Fruit fly (Drosophila melanogaster): ENCODE results near the gene CG2061.
A peak's percentile ranks its signal among the peaks of the same experiment; 100 is the strongest.

CG2061 gene

dm6 chrX:11081242-11081641 lies 11.1 kb upstream of the CG2061 start (continued):
- TF ChIP-seq trem (tag; optimal IDR thresholded peaks at IDR 0.05) (no peak), CG11398 (GFP tag; optimal IDR thresholded peaks at IDR 0.05) (no peak), Rfx (GFP tag; IDR thresholded peaks at IDR 0.05) (no peak; the same call in 1 of the 2 replicates), slbo (GFP tag; IDR thresholded peaks at IDR 0.05) (peak; percentile 57), CG18599 (GFP tag; optimal IDR thresholded peaks at IDR 0.05) (peak; percentile 78), gsb (GFP tag; IDR thresholded peaks at IDR 0.05) (no peak), CG7556 (GFP tag; optimal IDR thresholded peaks at IDR 0.05) (peak; percentile 76), CG2202 (tag; optimal IDR thresholded peaks at IDR 0.05) (no peak), Jarid2 (GFP tag; optimal IDR thresholded peaks at IDR 0.05) (peak; percentile 3), CG7372 (GFP tag; IDR thresholded peaks at IDR 0.05) (peak; percentile 43; the same call in 1 of the 2 replicates), bcd (GFP tag; optimal IDR thresholded peaks at IDR 0.05) (peak; percentile 61), tap (tag; optimal IDR thresholded peaks at IDR 0.05) (no peak), CG8359 (GFP tag; optimal IDR thresholded peaks at IDR 0.05; ENCODE audit: borderline replicate concordance) (no peak), CG14014 (GFP tag; IDR thresholded peaks at IDR 0.05) (peak; percentile 10; the same call in 1 of the 2 replicates), D19A (tag; optimal IDR thresholded peaks at IDR 0.05) (peak; percentile 40), CG32772 (GFP tag; IDR thresholded peaks at IDR 0.05) (no peak), ash1 (GFP tag; optimal IDR thresholded peaks at IDR 0.05) (no peak), zfh1 (GFP tag; IDR thresholded peaks at IDR 0.05) (0 out of 3 replicates have a peak, but pooled peaks have one; percentile 12), Doc2 (GFP tag; IDR thresholded peaks at IDR 0.05) (no peak), sc (optimal IDR thresholded peaks at IDR 0.05) (no peak), sc (GFP tag; optimal IDR thresholded peaks at IDR 0.05) (no peak), CG11456 (GFP tag; IDR thresholded peaks at IDR 0.05) (no peak), CG3065 (GFP tag; optimal IDR thresholded peaks at IDR 0.05) (no peak), vvl (GFP tag; IDR thresholded peaks at IDR 0.05) (peak; percentile 47; the same call in 1 of the 2 replicates), CG5953 (GFP tag; IDR thresholded peaks at IDR 0.05) (no peak), CG11247 (GFP tag; IDR thresholded peaks at IDR 0.05) (no peak), C15 (GFP tag; IDR thresholded peaks at IDR 0.05) (no peak), ewg (GFP tag; optimal IDR thresholded peaks at IDR 0.05) (peak; percentile 3), CG6254 (GFP tag; optimal IDR thresholded peaks at IDR 0.05) (peak; percentile 21), bbx (GFP tag; IDR thresholded peaks at IDR 0.05; ENCODE audit: partially characterized antibody) (no peak), CG13894 (tag; optimal IDR thresholded peaks at IDR 0.05) (no peak), CG6272 (GFP tag; IDR thresholded peaks at IDR 0.05) (no peak), esg (GFP tag; conservative IDR thresholded peaks at IDR 0.05) (0 out of 2 replicates have a peak, but pooled peaks have one; percentile 31), CG1602 (GFP tag; optimal IDR thresholded peaks at IDR 0.05) (no peak), klu (GFP tag; IDR thresholded peaks at IDR 0.05) (0 out of 2 replicates have a peak, but pooled peaks have one; percentile 14), pfk (GFP tag; optimal IDR thresholded peaks at IDR 0.05) (no peak), dati (GFP tag; IDR thresholded peaks at IDR 0.05) (no peak), Sry-β (GFP tag; optimal IDR thresholded peaks at IDR 0.05) (no peak), ranshi (GFP tag; IDR thresholded peaks at IDR 0.05) (peak; percentile 51; the same call in 1 of the 2 replicates), CG30431 (GFP tag; optimal IDR thresholded peaks at IDR 0.05) (peak; percentile 11), CG14860 (GFP tag; IDR thresholded peaks at IDR 0.05; ENCODE audit: partially characterized antibody) (no peak), danr (GFP tag; IDR thresholded peaks at IDR 0.05) (peak; percentile 36; the same call in 1 of the 2 replicates), CG12659 (GFP tag; optimal IDR thresholded peaks at IDR 0.05) (peak; percentile 49), BtbVII (GFP tag; optimal IDR thresholded peaks at IDR 0.05) (peak; percentile 49), oc (tag; optimal IDR thresholded peaks at IDR 0.05) (no peak), CG4424 (GFP tag; optimal IDR thresholded peaks at IDR 0.05) (peak; percentile 1), CG3281 (GFP tag; optimal IDR thresholded peaks at IDR 0.05) (peak; percentile 63), CG1233 (GFP tag; optimal IDR thresholded peaks at IDR 0.05) (no peak), CG12071 (GFP tag; optimal IDR thresholded peaks at IDR 0.05) (peak; percentile 5), nerfin-1 (tag; optimal IDR thresholded peaks at IDR 0.05) (no peak), CG4360 (GFP tag; IDR thresholded peaks at IDR 0.05) (no peak)

Measured in whole organism, embryonic.